Worm (Caenorhabditis elegans): ENCODE data around the gene srg-46.

- TF ChIP-seq lin-15B (tag; optimal IDR thresholded peaks at IDR 0.05): no peak
- no peak for TF ChIP-seq nhr-76 (tag; optimal IDR thresholded peaks at IDR 0.05)
- TF ChIP-seq ama-1 (optimal IDR thresholded peaks at IDR 0.05): no peak
- no peak for TF ChIP-seq mxl-2 (GFP tag; conservative IDR thresholded peaks at IDR 0.05)
- TF ChIP-seq fos-1 (tag; optimal IDR thresholded peaks at IDR 0.05): no peak
- no peak for TF ChIP-seq snpc-4 (tag; optimal IDR thresholded peaks at IDR 0.05)
- TF ChIP-seq jun-1 (tag; optimal IDR thresholded peaks at IDR 0.05): no peak
Measured at ce11 chrV:13320676-13321075, 42.8 kb upstream of the srg-46 start, which contains the start of gene srh-15.
